Fruit fly (Drosophila melanogaster): ENCODE results near the gene CG4995.

Gene CG4995

DNA sequence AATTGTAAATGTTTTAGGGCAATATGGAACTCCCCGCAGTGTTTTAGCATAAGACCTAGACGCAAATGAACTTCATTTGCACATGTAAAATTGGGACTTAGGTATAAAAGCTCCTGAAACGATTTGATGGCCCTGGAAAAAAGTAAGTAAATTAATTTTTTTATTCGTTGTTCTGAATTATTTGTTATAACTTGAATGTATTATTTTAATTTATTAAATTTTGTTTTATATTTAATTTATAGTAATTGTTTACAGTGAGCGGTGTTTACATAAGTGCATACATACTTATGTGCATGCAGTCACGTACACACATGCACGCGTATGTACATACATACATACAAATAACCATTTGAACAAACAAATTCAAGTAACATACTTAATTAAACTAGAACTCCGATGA, 45.8 kb upstream of the CG4995 start (continued):
- TF ChIP-seq chinmo (GFP tag; IDR thresholded peaks at IDR 0.05; ENCODE audit: partially characterized antibody) (no peak), CG7963 (GFP tag; IDR thresholded peaks at IDR 0.05; ENCODE audit: partially characterized antibody) (no peak), so (GFP tag; IDR thresholded peaks at IDR 0.05) (no peak), Ptx1 (GFP tag; IDR thresholded peaks at IDR 0.05) (no peak), CG14710 (tag; optimal IDR thresholded peaks at IDR 0.05) (peak; percentile 61), CG10565 (GFP tag; optimal IDR thresholded peaks at IDR 0.05) (no peak), nmo (GFP tag; optimal IDR thresholded peaks at IDR 0.05) (peak; percentile 41), ato (GFP tag; IDR thresholded peaks at IDR 0.05; ENCODE audit: partially characterized antibody) (no peak), stc (GFP tag; IDR thresholded peaks at IDR 0.05) (peak; percentile 64), B-H2 (GFP tag; optimal IDR thresholded peaks at IDR 0.05) (no peak), vnd (GFP tag; IDR thresholded peaks at IDR 0.05; ENCODE audit: partially characterized antibody) (no peak), sim (GFP tag; IDR thresholded peaks at IDR 0.05) (no peak), CG3995 (GFP tag; optimal IDR thresholded peaks at IDR 0.05) (no peak), tx (GFP tag; optimal IDR thresholded peaks at IDR 0.05) (no peak), CG8478 (optimal IDR thresholded peaks at IDR 0.05) (no peak), sisA (GFP tag; IDR thresholded peaks at IDR 0.05) (no peak), CG7987 (GFP tag; optimal IDR thresholded peaks at IDR 0.05) (no peak), CG4360 (GFP tag; IDR thresholded peaks at IDR 0.05) (no peak), zfh1 (GFP tag; IDR thresholded peaks at IDR 0.05) (no peak), Fer2 (tag; optimal IDR thresholded peaks at IDR 0.05) (no peak), CG15696 (tag; optimal IDR thresholded peaks at IDR 0.05) (peak; percentile 13), HLH4C (GFP tag; IDR thresholded peaks at IDR 0.05; ENCODE audit: partially characterized antibody) (no peak), CG6813 (GFP tag; optimal IDR thresholded peaks at IDR 0.05) (no peak), CG12659 (GFP tag; optimal IDR thresholded peaks at IDR 0.05) (no peak), tio (GFP tag; optimal IDR thresholded peaks at IDR 0.05) (no peak), CG16863 (GFP tag; optimal IDR thresholded peaks at IDR 0.05) (no peak), CG18011 (GFP tag; optimal IDR thresholded peaks at IDR 0.05) (no peak), CG6791 (GFP tag; IDR thresholded peaks at IDR 0.05; ENCODE audit: partially characterized antibody) (no peak), gcm (GFP tag; optimal IDR thresholded peaks at IDR 0.05) (no peak), Opbp (GFP tag; IDR thresholded peaks at IDR 0.05; ENCODE audit: partially characterized antibody) (no peak), CG14050 (GFP tag; IDR thresholded peaks at IDR 0.05) (no peak), CG13287 (GFP tag; IDR thresholded peaks at IDR 0.05; ENCODE audit: partially characterized antibody) (no peak), oc (tag; optimal IDR thresholded peaks at IDR 0.05) (no peak), CG42726 (GFP tag; IDR thresholded peaks at IDR 0.05; ENCODE audit: partially characterized antibody) (no peak), YL-1 (GFP tag; optimal IDR thresholded peaks at IDR 0.05) (peak; percentile 4), CG15514 (GFP tag; optimal IDR thresholded peaks at IDR 0.05) (no peak), CG11695 (GFP tag; IDR thresholded peaks at IDR 0.05) (peak; percentile 30; the same call in 1 of the 3 replicates), ap (GFP tag; IDR thresholded peaks at IDR 0.05) (no peak), Blimp-1 (GFP tag; optimal IDR thresholded peaks at IDR 0.05) (no peak), Fer3 (tag; optimal IDR thresholded peaks at IDR 0.05) (no peak), BtbVII (GFP tag; optimal IDR thresholded peaks at IDR 0.05) (no peak), her (GFP tag; optimal IDR thresholded peaks at IDR 0.05) (no peak), CG3838 (GFP tag; optimal IDR thresholded peaks at IDR 0.05) (no peak), repo (GFP tag; optimal IDR thresholded peaks at IDR 0.05) (no peak), CkIIα-i1 (GFP tag; IDR thresholded peaks at IDR 0.05) (no peak), z (GFP tag; IDR thresholded peaks at IDR 0.05) (no peak), Rfx (GFP tag; IDR thresholded peaks at IDR 0.05) (no peak), salm (tag; optimal IDR thresholded peaks at IDR 0.05) (no peak), inv (GFP tag; IDR thresholded peaks at IDR 0.05; ENCODE audit: partially characterized antibody) (no peak), Mrtf (GFP tag; IDR thresholded peaks at IDR 0.05) (no peak), bigmax (GFP tag; optimal IDR thresholded peaks at IDR 0.05) (no peak)
